Worm (Caenorhabditis elegans): ENCODE results near the gene nspb-9.
A peak's percentile ranks its signal among the peaks of the same experiment; 100 is the strongest.

The nspb-9 gene

DNA sequence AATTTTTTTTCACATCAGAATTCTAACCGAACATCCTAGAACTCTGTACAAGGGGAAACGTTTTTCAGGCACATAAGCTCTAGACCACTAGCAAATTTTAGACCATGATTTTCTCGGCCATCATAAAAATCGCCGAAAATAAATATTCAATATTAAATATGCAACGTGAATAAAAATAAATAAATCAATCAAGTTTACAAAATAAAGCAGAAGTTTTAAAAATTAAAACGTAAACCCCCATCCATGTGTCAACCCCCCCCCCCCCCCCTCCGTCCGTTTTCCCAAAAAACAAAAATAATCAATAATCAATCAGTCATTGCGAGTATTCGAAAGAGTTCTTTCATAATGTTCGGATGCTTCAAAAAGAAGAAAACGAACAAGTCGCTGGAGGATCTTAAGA, 12.6 kb downstream of the nspb-9 start, which contains the start of gene catp-4:
Gene catp-4, plus strand, starts transcription at position 301 of the 400 bp plus-strand sequence.
- TF ChIP-seq ZK546.5 (tag; optimal IDR thresholded peaks at IDR 0.05) (no peak), gmeb-1 (tag; optimal IDR thresholded peaks at IDR 0.05) (no peak), lsy-2 (tag; optimal IDR thresholded peaks at IDR 0.05) (no peak), nhr-237 (tag; optimal IDR thresholded peaks at IDR 0.05) (no peak), mdl-1 (tag; optimal IDR thresholded peaks at IDR 0.05) (no peak), nhr-6 (tag; optimal IDR thresholded peaks at IDR 0.05) (no peak), blmp-1 (tag; optimal IDR thresholded peaks at IDR 0.05; ENCODE audit: insufficient read depth) (no peak), dmd-4 (tag; optimal IDR thresholded peaks at IDR 0.05) (no peak), fos-1 (tag; optimal IDR thresholded peaks at IDR 0.05) (no peak), ceh-82 (tag; optimal IDR thresholded peaks at IDR 0.05) (no peak)

DNA sequence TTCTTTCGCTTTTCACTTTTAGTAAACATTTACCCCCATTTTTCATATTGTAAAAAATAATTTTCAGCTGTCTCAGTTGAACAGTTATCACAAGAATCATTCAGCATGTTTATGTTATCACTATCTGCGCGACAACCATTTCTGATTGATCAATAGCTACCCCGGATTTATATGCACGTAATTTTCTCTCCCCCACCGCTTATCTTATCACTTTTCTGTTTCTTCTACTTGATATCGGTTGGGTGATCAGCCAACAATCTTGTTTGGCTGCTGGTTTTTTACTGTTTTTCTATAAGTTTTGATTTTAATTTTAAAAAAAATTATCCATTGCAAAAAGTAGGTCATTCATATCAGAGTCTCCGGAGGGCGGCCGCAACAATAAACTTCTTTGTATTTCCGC, 17.1 kb downstream of the nspb-9 start:
- TF ChIP-seq sma-9 (GFP tag; optimal IDR thresholded peaks at IDR 0.05) (peak; percentile 48), sma-9 (tag; optimal IDR thresholded peaks at IDR 0.05) (no peak), nhr-21 (tag; optimal IDR thresholded peaks at IDR 0.05) (peak; percentile 2), lin-39 (tag; optimal IDR thresholded peaks at IDR 0.05) (no peak)

DNA sequence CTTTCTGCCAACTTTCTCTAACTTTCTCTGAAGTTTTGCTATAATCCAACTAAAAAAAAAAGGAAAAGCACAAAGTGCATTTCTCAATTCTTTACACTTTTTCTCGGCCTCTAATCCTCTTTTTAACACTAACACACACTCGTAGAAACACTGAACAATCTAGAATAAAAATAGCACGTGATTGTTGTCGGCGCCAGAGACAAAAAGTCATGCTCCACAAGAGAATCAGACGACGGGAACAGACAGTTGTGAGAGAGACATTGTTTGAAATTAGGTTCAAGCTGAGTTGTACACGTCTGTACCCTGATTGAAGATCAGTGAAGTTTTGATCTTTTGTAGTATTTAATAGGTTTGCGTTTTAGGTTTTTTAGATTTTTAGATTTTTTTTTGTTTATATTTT, 17.7 kb downstream of the nspb-9 start:
- TF ChIP-seq nhr-12 (tag; optimal IDR thresholded peaks at IDR 0.05) (no peak), ztf-1 (GFP tag; conservative IDR thresholded peaks at IDR 0.05) (no peak), peb-1 (tag; optimal IDR thresholded peaks at IDR 0.05) (no peak), F13H6.1 (tag; optimal IDR thresholded peaks at IDR 0.05) (peak; percentile 76), alr-1 (tag; optimal IDR thresholded peaks at IDR 0.05) (no peak), fos-1 (tag; optimal IDR thresholded peaks at IDR 0.05) (peak; percentile 50), blmp-1 (tag; optimal IDR thresholded peaks at IDR 0.05; ENCODE audit: insufficient read depth) (no peak), nhr-6 (tag; optimal IDR thresholded peaks at IDR 0.05) (peak; percentile 45), lin-11 (tag; optimal IDR thresholded peaks at IDR 0.05) (no peak), aly-2 (tag; optimal IDR thresholded peaks at IDR 0.05) (no peak), nhr-10 (tag; optimal IDR thresholded peaks at IDR 0.05) (peak; percentile 7), crh-2 (tag; optimal IDR thresholded peaks at IDR 0.05) (peak; percentile 81), sma-3 (GFP tag; optimal IDR thresholded peaks at IDR 0.05) (peak; percentile 64), lsy-2 (tag; optimal IDR thresholded peaks at IDR 0.05) (peak in 1 of 2 experiments; percentile 81), ama-1 (optimal IDR thresholded peaks at IDR 0.05) (peak; percentile 34), snpc-4 (tag; optimal IDR thresholded peaks at IDR 0.05) (peak; percentile 34), zag-1 (tag; optimal IDR thresholded peaks at IDR 0.05) (no peak), gmeb-1 (tag; optimal IDR thresholded peaks at IDR 0.05) (peak; percentile 49), nhr-11 (tag; optimal IDR thresholded peaks at IDR 0.05) (no peak), elt-1 (tag; optimal IDR thresholded peaks at IDR 0.05) (no peak), lin-13 (GFP tag; optimal IDR thresholded peaks at IDR 0.05) (peak; percentile 22), ztf-4 (tag; optimal IDR thresholded peaks at IDR 0.05) (peak; percentile 68), nhr-77 (tag; optimal IDR thresholded peaks at IDR 0.05) (no peak), sma-9 (GFP tag; optimal IDR thresholded peaks at IDR 0.05) (peak; percentile 89), sma-9 (tag; optimal IDR thresholded peaks at IDR 0.05) (no peak), mdl-1 (tag; optimal IDR thresholded peaks at IDR 0.05) (peak in 1 of 2 experiments; percentile 63), egl-27 (tag; optimal IDR thresholded peaks at IDR 0.05) (no peak), mab-5 (tag; optimal IDR thresholded peaks at IDR 0.05) (peak; percentile 20), nhr-129 (tag; optimal IDR thresholded peaks at IDR 0.05) (peak; percentile 91), unc-39 (tag; optimal IDR thresholded peaks at IDR 0.05) (no peak), C34F6.9 (tag; optimal IDR thresholded peaks at IDR 0.05) (peak; percentile 78)

DNA sequence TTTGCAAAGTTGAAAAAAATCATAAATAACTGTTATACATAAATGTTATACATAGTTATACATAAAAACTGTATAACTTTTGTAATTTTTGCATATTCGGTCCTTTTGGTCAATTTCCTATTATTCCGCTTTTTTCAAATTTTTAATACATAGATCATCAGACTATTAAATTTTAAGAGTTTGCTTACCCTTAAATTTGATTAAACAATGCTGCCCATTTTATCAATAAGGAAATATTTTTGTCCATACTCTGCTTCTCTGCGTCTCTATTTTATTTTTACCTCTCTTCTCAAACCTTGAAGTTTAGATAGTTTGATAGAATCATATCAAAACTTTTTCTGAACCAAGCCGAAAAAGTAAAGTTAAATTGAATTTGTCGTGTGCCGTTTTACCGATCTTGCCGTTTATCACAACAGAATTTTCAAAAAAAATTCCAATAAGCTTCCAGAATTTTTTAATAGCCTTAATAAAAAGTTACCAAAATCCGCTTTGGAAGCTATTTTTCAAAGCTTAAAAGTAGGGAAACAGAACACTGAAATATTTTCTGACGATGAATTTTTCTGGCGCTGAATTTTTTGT, 18.7 kb downstream of the nspb-9 start:
- TF ChIP-seq unc-39 (tag; optimal IDR thresholded peaks at IDR 0.05) (no peak), snpc-4 (tag; optimal IDR thresholded peaks at IDR 0.05) (no peak), ceh-82 (tag; optimal IDR thresholded peaks at IDR 0.05) (no peak), nhr-6 (tag; optimal IDR thresholded peaks at IDR 0.05) (no peak), gmeb-1 (tag; optimal IDR thresholded peaks at IDR 0.05) (no peak), nhr-23 (tag; optimal IDR thresholded peaks at IDR 0.05) (no peak), ztf-4 (tag; optimal IDR thresholded peaks at IDR 0.05) (no peak), sem-4 (tag; optimal IDR thresholded peaks at IDR 0.05) (no peak), lin-11 (tag; optimal IDR thresholded peaks at IDR 0.05) (no peak), lin-39 (tag; optimal IDR thresholded peaks at IDR 0.05) (no peak), nhr-129 (tag; optimal IDR thresholded peaks at IDR 0.05) (no peak), nhr-237 (tag; optimal IDR thresholded peaks at IDR 0.05) (no peak), nhr-25 (tag; optimal IDR thresholded peaks at IDR 0.05) (no peak), mdl-1 (tag; optimal IDR thresholded peaks at IDR 0.05) (no peak), sma-9 (GFP tag; optimal IDR thresholded peaks at IDR 0.05) (no peak), sma-9 (tag; optimal IDR thresholded peaks at IDR 0.05) (no peak)

All from whole organism, L2 larva.